Worm (Caenorhabditis elegans): Measurements from ENCODE around the gene srh-5.
A peak's percentile ranks its signal among the peaks of the same experiment; 100 is the strongest.
"Not testable (repeated sequence)": the region's sequence is repeated elsewhere in the genome, so short reads cannot be mapped to it uniquely, and the experiment has no call there.

The srh-5 gene

DNA sequence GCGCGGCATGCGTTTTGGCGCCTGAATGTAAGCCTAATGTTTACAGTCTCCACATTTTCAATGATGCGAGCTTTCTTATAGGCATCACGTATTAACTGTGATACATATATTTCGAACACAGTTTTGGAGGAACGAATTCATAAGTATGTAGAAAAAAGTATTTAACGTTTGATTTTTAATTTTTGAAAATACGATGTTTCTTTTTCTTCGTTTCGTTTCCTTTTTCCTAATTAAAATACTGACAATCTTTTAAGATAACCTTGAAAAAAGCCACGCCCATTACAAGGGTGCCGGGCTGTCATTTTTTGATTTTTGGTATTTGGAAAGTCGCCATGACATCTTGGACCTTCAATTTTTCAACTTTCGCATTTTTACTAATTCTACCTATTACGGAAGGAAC lies 20.5 kb upstream of the srh-5 start, which contains the start of gene K04F1.9:
K04F1.9 (plus strand) TSS at position 301 of the 400 bp plus-strand sequence.
- TF ChIP-seq ztf-23 (GFP tag; IDR thresholded peaks at IDR 0.05) (no peak), cog-1 (tag; optimal IDR thresholded peaks at IDR 0.05) (no peak), klf-2 (GFP tag; conservative IDR thresholded peaks at IDR 0.05) (no peak), flt-1 (GFP tag; IDR thresholded peaks at IDR 0.05) (no peak), tab-1 (GFP tag; IDR thresholded peaks at IDR 0.05) (no peak), ztf-29 (GFP tag; IDR thresholded peaks at IDR 0.05) (no peak), ref-1 (GFP tag; conservative IDR thresholded peaks at IDR 0.05) (no peak), T22C8.4 (GFP tag; IDR thresholded peaks at IDR 0.05) (no peak), med-1 (GFP tag; optimal IDR thresholded peaks at IDR 0.05; ENCODE audit: insufficient read depth) (no peak)

- TF ChIP-seq ref-1 (GFP tag; conservative IDR thresholded peaks at IDR 0.05), result no peak
- TF ChIP-seq cog-1 (tag; optimal IDR thresholded peaks at IDR 0.05), result no peak
- no peak for TF ChIP-seq ztf-29 (GFP tag; IDR thresholded peaks at IDR 0.05)
- TF ChIP-seq flt-1 (GFP tag; IDR thresholded peaks at IDR 0.05), result no peak
- no peak for TF ChIP-seq T22C8.4 (GFP tag; IDR thresholded peaks at IDR 0.05)
Measured at ce11 chrV:1666904-1667303, 18.5 kb upstream of the srh-5 start, which contains the start of gene K04F1.8. Gene K04F1.8 (plus strand): TSS chrV:1667204.

DNA sequence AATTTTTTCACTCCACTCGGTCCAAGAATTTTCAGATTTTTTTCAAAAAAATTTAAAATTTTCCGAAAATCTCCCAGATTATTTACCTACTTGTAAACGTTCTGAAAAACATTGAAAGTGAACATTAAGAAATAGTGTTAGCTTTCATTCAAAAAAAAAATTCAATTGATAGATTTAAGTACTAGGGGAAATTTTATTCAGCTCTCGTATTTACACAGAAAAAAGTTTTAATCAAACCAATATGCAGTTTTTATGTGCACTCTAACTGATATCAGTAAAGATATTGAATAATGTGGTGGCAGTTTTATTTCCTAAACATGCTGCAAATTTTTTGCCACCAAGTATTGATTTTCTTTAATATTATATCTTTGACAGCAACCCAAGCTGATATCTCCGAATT lies 17.2 kb upstream of the srh-5 start, which contains the start of gene irld-42:
irld-42 (plus strand) TSS at position 301 of the 400 bp plus-strand sequence.
- no peak for TF ChIP-seq ztf-29 (GFP tag; IDR thresholded peaks at IDR 0.05)
- no peak for TF ChIP-seq T22C8.4 (GFP tag; IDR thresholded peaks at IDR 0.05)
- no peak for TF ChIP-seq tab-1 (GFP tag; IDR thresholded peaks at IDR 0.05)
- no peak for TF ChIP-seq ztf-23 (GFP tag; IDR thresholded peaks at IDR 0.05)
- no peak for TF ChIP-seq cog-1 (tag; optimal IDR thresholded peaks at IDR 0.05)
- no peak for TF ChIP-seq ref-1 (GFP tag; conservative IDR thresholded peaks at IDR 0.05)
- no peak for TF ChIP-seq med-1 (GFP tag; optimal IDR thresholded peaks at IDR 0.05; ENCODE audit: insufficient read depth)
- TF ChIP-seq klf-2 (GFP tag; conservative IDR thresholded peaks at IDR 0.05), result no peak
- TF ChIP-seq flt-1 (GFP tag; IDR thresholded peaks at IDR 0.05), result no peak

DNA sequence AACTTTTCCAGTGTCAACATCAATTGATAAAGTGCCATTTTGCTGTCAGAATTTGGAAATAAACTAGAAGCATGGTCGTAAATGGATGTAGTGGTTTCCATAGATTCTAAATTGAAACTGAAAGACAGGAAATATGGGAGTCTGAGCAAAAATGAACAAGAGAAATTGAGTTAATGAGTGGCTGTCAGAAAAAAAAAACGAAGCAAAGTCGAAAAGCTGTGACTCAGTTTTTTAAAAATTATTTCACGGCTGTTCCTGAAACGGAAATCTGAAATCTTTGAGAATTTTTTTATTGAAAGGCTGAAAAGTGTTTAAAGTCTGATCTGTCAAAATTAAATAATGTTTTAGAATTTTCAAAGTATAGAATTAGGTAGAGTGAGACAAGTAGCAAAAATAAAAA lies 7.2 kb upstream of the srh-5 start, which contains the start of gene srw-98:
srw-98 (minus strand) TSS at position 101 of the 400 bp plus-strand sequence.
- TF ChIP-seq T22C8.4 (GFP tag; IDR thresholded peaks at IDR 0.05) (no peak), cog-1 (tag; optimal IDR thresholded peaks at IDR 0.05) (no peak), tab-1 (GFP tag; IDR thresholded peaks at IDR 0.05) (no peak), klf-2 (GFP tag; conservative IDR thresholded peaks at IDR 0.05) (no peak), med-1 (GFP tag; optimal IDR thresholded peaks at IDR 0.05; ENCODE audit: insufficient read depth) (no peak), ztf-29 (GFP tag; IDR thresholded peaks at IDR 0.05) (no peak), ztf-23 (GFP tag; IDR thresholded peaks at IDR 0.05) (no peak), ref-1 (GFP tag; conservative IDR thresholded peaks at IDR 0.05) (no peak), flt-1 (GFP tag; IDR thresholded peaks at IDR 0.05) (no peak)

ce11 chrV:1680770-1681169 lies 4.7 kb upstream of the srh-5 start, which contains the start of gene srw-91:
Gene srw-91 (minus strand): TSS chrV:1680870.
- TF ChIP-seq T22C8.4 (GFP tag; IDR thresholded peaks at IDR 0.05), result no peak
- TF ChIP-seq tab-1 (GFP tag; IDR thresholded peaks at IDR 0.05), result no peak
- TF ChIP-seq ztf-29 (GFP tag; IDR thresholded peaks at IDR 0.05), result no peak
- TF ChIP-seq flt-1 (GFP tag; IDR thresholded peaks at IDR 0.05), result no peak
- no peak for TF ChIP-seq klf-2 (GFP tag; conservative IDR thresholded peaks at IDR 0.05)
- TF ChIP-seq ztf-23 (GFP tag; IDR thresholded peaks at IDR 0.05), result no peak
- TF ChIP-seq cog-1 (tag; optimal IDR thresholded peaks at IDR 0.05), result no peak
- TF ChIP-seq ref-1 (GFP tag; conservative IDR thresholded peaks at IDR 0.05), result no peak
- TF ChIP-seq med-1 (GFP tag; optimal IDR thresholded peaks at IDR 0.05; ENCODE audit: insufficient read depth), result no peak

DNA sequence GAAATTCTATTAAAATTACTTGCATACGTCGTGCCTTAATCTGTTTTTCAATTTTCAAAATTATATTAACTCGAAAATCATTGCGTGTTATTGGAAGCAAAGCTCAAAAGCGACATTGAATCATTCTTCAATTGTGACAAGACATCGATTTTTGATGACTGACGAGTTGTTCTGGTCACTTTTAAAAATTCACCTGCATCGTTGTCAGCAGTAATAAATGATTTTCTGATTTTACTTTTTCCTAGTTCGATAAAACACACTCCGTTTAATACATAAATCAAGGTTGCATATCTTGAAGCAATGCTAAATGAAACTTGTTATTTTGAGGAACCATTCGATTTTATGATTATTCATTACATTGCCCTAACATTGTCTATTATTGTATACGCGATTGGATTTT lies 3.1 kb upstream of the srh-5 start, which contains the start of gene srh-3:
srh-3 (plus strand) TSS at position 301 of the 400 bp plus-strand sequence.
- TF ChIP-seq T22C8.4 (GFP tag; IDR thresholded peaks at IDR 0.05) (no peak), klf-2 (GFP tag; conservative IDR thresholded peaks at IDR 0.05) (no peak), ref-1 (GFP tag; conservative IDR thresholded peaks at IDR 0.05) (no peak), ztf-23 (GFP tag; IDR thresholded peaks at IDR 0.05) (no peak), med-1 (GFP tag; optimal IDR thresholded peaks at IDR 0.05; ENCODE audit: insufficient read depth) (no peak), cog-1 (tag; optimal IDR thresholded peaks at IDR 0.05) (no peak), ztf-29 (GFP tag; IDR thresholded peaks at IDR 0.05) (no peak), tab-1 (GFP tag; IDR thresholded peaks at IDR 0.05) (no peak)

DNA sequence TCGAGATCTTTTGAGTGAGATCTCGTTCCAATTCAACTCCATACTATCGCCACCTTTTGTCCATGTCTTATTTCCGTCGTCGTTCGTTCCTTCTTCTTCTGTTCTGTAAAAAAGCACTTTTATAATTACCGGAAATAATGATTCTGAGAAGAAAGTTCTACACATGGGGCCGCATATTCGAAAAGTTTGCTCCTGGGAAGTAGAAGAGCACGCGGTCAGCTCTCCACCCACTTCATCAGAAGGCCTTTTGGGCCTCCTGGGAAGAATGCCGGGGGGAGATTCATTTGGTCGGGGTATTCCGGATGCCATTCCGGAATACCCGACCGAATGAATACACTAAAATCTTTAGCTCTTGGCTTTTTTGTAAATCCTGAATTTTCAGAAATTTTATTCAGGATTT lies 7.1 kb downstream of the srh-5 start, which contains the start of gene Y46H3C.5:
Y46H3C.5 (minus strand) TSS at position 2 of the 400 bp plus-strand sequence.
- TF ChIP-seq T22C8.4 (GFP tag; IDR thresholded peaks at IDR 0.05); ztf-23 (GFP tag; IDR thresholded peaks at IDR 0.05); klf-2 (GFP tag; conservative IDR thresholded peaks at IDR 0.05): not testable (repeated sequence)

DNA sequence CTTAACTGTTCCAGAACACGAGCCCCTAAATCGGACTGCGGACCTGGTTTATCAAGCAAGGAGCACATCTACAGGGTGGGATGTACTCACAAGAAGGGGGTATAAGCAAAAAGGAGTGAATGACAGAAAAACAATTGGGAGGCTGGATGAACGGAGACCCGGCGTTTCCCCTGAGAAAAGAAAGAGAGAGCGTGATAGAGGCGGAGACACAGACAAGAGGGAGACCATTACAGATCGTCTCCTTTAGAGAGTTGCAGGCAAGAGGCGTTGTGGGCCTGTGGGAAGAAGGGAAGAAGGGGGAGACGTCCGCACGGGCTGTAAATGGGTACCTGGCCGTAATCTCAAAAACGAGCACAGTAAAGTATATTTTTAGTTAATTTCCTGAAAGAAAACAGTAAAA lies 8.4 kb downstream of the srh-5 start, which contains the start of gene Y46H3C.7:
Y46H3C.7 (minus strand) TSS at position 147 of the 400 bp plus-strand sequence.
- TF ChIP-seq flt-1 (GFP tag; IDR thresholded peaks at IDR 0.05); ref-1 (GFP tag; conservative IDR thresholded peaks at IDR 0.05); klf-2 (GFP tag; conservative IDR thresholded peaks at IDR 0.05): not testable (repeated sequence)

DNA sequence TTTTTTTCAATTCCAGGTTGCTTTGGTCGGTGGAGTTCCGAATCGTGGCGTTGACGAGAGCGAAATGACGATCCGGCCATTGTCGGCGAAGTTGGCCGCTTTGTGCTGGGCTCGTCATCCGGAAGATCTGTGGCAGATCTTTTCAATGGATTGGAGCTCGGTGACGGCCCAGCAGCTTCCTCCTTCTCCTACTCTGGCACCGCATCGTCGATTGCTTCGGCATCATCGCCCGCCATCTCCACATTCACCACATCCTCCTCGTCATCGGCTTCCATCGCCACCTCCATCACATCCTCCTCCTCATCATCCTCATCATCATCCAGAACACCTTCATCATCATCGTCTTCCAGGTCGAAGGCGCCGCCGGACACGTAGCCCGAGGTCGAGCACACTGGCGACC lies 13.0 kb downstream of the srh-5 start:
- TF ChIP-seq flt-1 (GFP tag; IDR thresholded peaks at IDR 0.05) (no peak), klf-2 (GFP tag; conservative IDR thresholded peaks at IDR 0.05) (no peak), T22C8.4 (GFP tag; IDR thresholded peaks at IDR 0.05) (no peak), cog-1 (tag; optimal IDR thresholded peaks at IDR 0.05) (no peak), ref-1 (GFP tag; conservative IDR thresholded peaks at IDR 0.05) (no peak), ztf-23 (GFP tag; IDR thresholded peaks at IDR 0.05) (no peak), med-1 (GFP tag; optimal IDR thresholded peaks at IDR 0.05; ENCODE audit: insufficient read depth) (no peak), ztf-29 (GFP tag; IDR thresholded peaks at IDR 0.05) (no peak), tab-1 (GFP tag; IDR thresholded peaks at IDR 0.05) (no peak)

DNA sequence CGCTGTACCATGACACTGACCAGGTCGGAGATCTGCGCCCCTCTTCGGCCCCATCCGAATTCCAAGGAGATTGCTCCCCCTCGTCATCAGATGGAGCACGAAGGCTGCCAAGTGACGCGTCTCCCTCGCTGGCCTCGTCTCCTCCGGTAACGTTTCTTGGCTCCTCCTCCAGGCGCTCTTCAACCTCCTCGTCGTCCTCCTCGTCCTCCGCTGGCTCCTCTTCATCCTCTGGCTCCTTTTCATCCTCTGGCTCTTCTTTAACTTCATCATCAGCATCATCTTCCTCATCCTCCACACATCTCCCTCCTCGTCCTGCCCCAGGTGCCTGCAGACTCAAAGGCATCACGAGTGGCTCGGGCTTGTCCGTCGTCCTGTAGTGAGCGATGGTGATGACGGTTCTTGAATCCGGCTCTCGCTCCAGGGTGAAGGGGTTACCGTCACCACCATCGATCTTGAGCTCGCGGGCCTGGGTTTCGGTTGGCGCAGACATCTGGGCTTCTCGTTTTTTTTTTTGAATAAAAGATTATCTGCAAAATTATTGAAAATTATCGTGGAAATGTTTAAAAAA lies 13.9 kb downstream of the srh-5 start:
- TF ChIP-seq tab-1 (GFP tag; IDR thresholded peaks at IDR 0.05) (peak; percentile 59; the same call in 1 of the 2 replicates), ztf-23 (GFP tag; IDR thresholded peaks at IDR 0.05) (no peak)
